Fruit fly (Drosophila melanogaster): ENCODE measurements around the gene CG32532.

CG32532 gene

DNA sequence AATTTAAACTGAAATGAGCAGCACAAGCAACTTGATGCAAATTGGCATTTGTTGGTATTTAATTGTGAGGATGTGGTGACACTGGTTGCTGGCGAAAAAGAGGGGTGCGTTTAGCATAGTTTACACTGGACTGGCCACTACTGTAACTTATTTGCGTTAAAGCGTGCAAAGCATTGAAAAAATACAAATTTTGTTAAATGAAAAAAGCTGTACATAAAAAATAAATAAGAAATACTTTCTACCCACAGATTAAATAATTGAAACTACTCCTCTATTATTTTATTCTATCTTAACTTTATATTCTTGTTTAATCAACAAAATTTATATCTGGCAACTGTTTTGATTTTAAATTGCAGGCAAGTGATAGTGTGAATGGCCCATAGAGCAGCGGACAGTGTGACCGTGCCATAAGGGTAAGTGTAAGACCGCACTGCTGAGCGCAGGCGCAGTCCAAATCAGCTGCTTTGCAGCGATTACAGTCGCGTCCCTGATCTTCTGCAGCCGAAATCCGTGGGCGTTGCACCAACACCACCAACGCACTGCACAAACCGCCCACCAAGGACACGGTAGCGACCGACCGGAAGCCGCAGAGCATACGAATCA is 18.5 kb upstream of the CG32532 start, which contains the start of the genes Grip84 and car (continued):
- TF ChIP-seq shn (GFP tag; optimal IDR thresholded peaks at IDR 0.05) = no peak
- TF ChIP-seq CG10654 (GFP tag; optimal IDR thresholded peaks at IDR 0.05) = peak; percentile 26
- TF ChIP-seq row (GFP tag; IDR thresholded peaks at IDR 0.05) = peak; percentile 89
- TF ChIP-seq Vsx1 (GFP tag; optimal IDR thresholded peaks at IDR 0.05) = no peak
- TF ChIP-seq az2 (GFP tag; optimal IDR thresholded peaks at IDR 0.05) = peak; percentile 69
- peak; percentile 38 for TF ChIP-seq bab2 (GFP tag; optimal IDR thresholded peaks at IDR 0.05)
- TF ChIP-seq ro (GFP tag; IDR thresholded peaks at IDR 0.05) = no peak
- no peak for TF ChIP-seq pita (GFP tag; optimal IDR thresholded peaks at IDR 0.05)
- TF ChIP-seq mirr (GFP tag; optimal IDR thresholded peaks at IDR 0.05) = no peak
- TF ChIP-seq peb (GFP tag; IDR thresholded peaks at IDR 0.05) = peak; percentile 11; the same call in 1 of the 2 replicates
- TF ChIP-seq da (GFP tag; optimal IDR thresholded peaks at IDR 0.05) = peak; percentile 25
- TF ChIP-seq CG8924 (tag; optimal IDR thresholded peaks at IDR 0.05) = peak; percentile 76
- peak; percentile 59 for TF ChIP-seq Lhr (GFP tag; optimal IDR thresholded peaks at IDR 0.05)
- TF ChIP-seq knrl (GFP tag; IDR thresholded peaks at IDR 0.05; ENCODE audit: partially characterized antibody) = no peak
- no peak for TF ChIP-seq B-H1 (GFP tag; IDR thresholded peaks at IDR 0.05)
- no peak for TF ChIP-seq kah (GFP tag; optimal IDR thresholded peaks at IDR 0.05)
- TF ChIP-seq luna (GFP tag; optimal IDR thresholded peaks at IDR 0.05) = no peak
- TF ChIP-seq CG17361 (GFP tag; IDR thresholded peaks at IDR 0.05) = peak; percentile 86
- TF ChIP-seq NC2β (GFP tag; optimal IDR thresholded peaks at IDR 0.05) = no peak
- peak; percentile 74 for TF ChIP-seq CG3847 (GFP tag; IDR thresholded peaks at IDR 0.05)
- TF ChIP-seq CG3281 (GFP tag; optimal IDR thresholded peaks at IDR 0.05) = no peak
- TF ChIP-seq gt (GFP tag; IDR thresholded peaks at IDR 0.05) = no peak
- peak; percentile 67 for TF ChIP-seq CG14441 (GFP tag; IDR thresholded peaks at IDR 0.05)
- TF ChIP-seq sima (GFP tag; optimal IDR thresholded peaks at IDR 0.05) = peak; percentile 21
- TF ChIP-seq CG12744 (GFP tag; optimal IDR thresholded peaks at IDR 0.05) = no peak
- TF ChIP-seq zfh1 (GFP tag; IDR thresholded peaks at IDR 0.05) = no peak; the same call in 2 of the 3 replicates
- peak; percentile 64 for TF ChIP-seq CG10267 (tag; optimal IDR thresholded peaks at IDR 0.05)
- TF ChIP-seq wdn (GFP tag; IDR thresholded peaks at IDR 0.05) = peak; percentile 48; the same call in 1 of the 2 replicates
- no peak for TF ChIP-seq Lim3 (GFP tag; IDR thresholded peaks at IDR 0.05)
- TF ChIP-seq CG16863 (GFP tag; optimal IDR thresholded peaks at IDR 0.05) = no peak
- no peak for TF ChIP-seq pros (GFP tag; optimal IDR thresholded peaks at IDR 0.05)
- 0 out of 4 replicates have a peak, but pooled peaks have one; percentile 30 for TF ChIP-seq Dll (GFP tag; IDR thresholded peaks at IDR 0.05; ENCODE audit: partially characterized antibody)
- TF ChIP-seq ap (GFP tag; IDR thresholded peaks at IDR 0.05) = peak; percentile 14; the same call in 1 of the 2 replicates
- no peak for TF ChIP-seq pb (GFP tag; optimal IDR thresholded peaks at IDR 0.05)
- no peak for TF ChIP-seq CG3163 (GFP tag; optimal IDR thresholded peaks at IDR 0.05)
- no peak for TF ChIP-seq CG5953 (GFP tag; IDR thresholded peaks at IDR 0.05)
- TF ChIP-seq HLHmδ (GFP tag; optimal IDR thresholded peaks at IDR 0.05) = no peak
- TF ChIP-seq otp (GFP tag; IDR thresholded peaks at IDR 0.05) = no peak
- TF ChIP-seq cwo (GFP tag; optimal IDR thresholded peaks at IDR 0.05) = no peak
- peak; percentile 56 for TF ChIP-seq CG30431 (GFP tag; optimal IDR thresholded peaks at IDR 0.05)
- TF ChIP-seq cas (GFP tag; IDR thresholded peaks at IDR 0.05) = no peak
- peak; percentile 50 for TF ChIP-seq slou (GFP tag; optimal IDR thresholded peaks at IDR 0.05)
- peak; percentile 78 for TF ChIP-seq Hsf (GFP tag; optimal IDR thresholded peaks at IDR 0.05)
- no peak for TF ChIP-seq lab (GFP tag; optimal IDR thresholded peaks at IDR 0.05)
- peak; percentile 58 for TF ChIP-seq CG32772 (GFP tag; IDR thresholded peaks at IDR 0.05)
- 0 out of 3 replicates have a peak, but pooled peaks have one; percentile 33 for TF ChIP-seq CG11695 (GFP tag; IDR thresholded peaks at IDR 0.05)
- TF ChIP-seq crp (GFP tag; optimal IDR thresholded peaks at IDR 0.05) = peak; percentile 37 to 90
- TF ChIP-seq seq (GFP tag; IDR thresholded peaks at IDR 0.05) = peak; percentile 28; the same call in 1 of the 2 replicates
- TF ChIP-seq pnt (GFP tag; optimal IDR thresholded peaks at IDR 0.05) = peak; percentile 73
- no peak for TF ChIP-seq Jarid2 (GFP tag; optimal IDR thresholded peaks at IDR 0.05)
- TF ChIP-seq CG15269 (tag; optimal IDR thresholded peaks at IDR 0.05) = no peak

Data from whole organism, embryonic.